Worm (Caenorhabditis elegans): ENCODE results near the gene F02C12.2.

F02C12.2 gene

ce11 chrX:13401783-13402182 lies 2.7 kb upstream of the F02C12.2 start, which contains the start of gene F02C12.1 (continued):
- TF ChIP-seq zfh-2 (GFP tag; conservative IDR thresholded peaks at IDR 0.05) (no peak), sptf-2 (GFP tag; optimal IDR thresholded peaks at IDR 0.05) (no peak), ceh-79 (tag; optimal IDR thresholded peaks at IDR 0.05) (no peak), atf-7 (tag; optimal IDR thresholded peaks at IDR 0.05) (no peak), F33H1.4 (GFP tag; IDR thresholded peaks at IDR 0.05) (no peak)

- TF ChIP-seq ets-4 (GFP tag; optimal IDR thresholded peaks at IDR 0.05) (no peak), nhr-80 (tag; optimal IDR thresholded peaks at IDR 0.05) (peak; percentile 71), dox-1 (GFP tag; IDR thresholded peaks at IDR 0.05) (0 out of 2 replicates have a peak, but pooled peaks have one; percentile 6), ceh-91 (GFP tag; IDR thresholded peaks at IDR 0.05) (no peak), cebp-1 (GFP tag; IDR thresholded peaks at IDR 0.05) (peak; percentile 75), cebp-1 (tag; optimal IDR thresholded peaks at IDR 0.05) (peak; percentile 81), snpc-1.3 (tag; optimal IDR thresholded peaks at IDR 0.05; ENCODE audit: insufficient read depth) (no peak)
Observed at ce11 chrX:13401311-13401710, 2.2 kb upstream of the F02C12.2 start.

ce11 chrX:13396550-13397023 lies 2.5 kb downstream of the F02C12.2 start, which contains the start of gene F02C12.3:
F02C12.3 (plus strand) TSS chrX:13396973.
- TF ChIP-seq B0261.1 (tag; optimal IDR thresholded peaks at IDR 0.05) (peak; percentile 7), egl-44 (GFP tag; IDR thresholded peaks at IDR 0.05) (no peak), bed-2 (GFP tag; IDR thresholded peaks at IDR 0.05) (no peak), mel-28 (tag; optimal IDR thresholded peaks at IDR 0.05; ENCODE audit: borderline replicate concordance) (no peak), ceh-91 (GFP tag; IDR thresholded peaks at IDR 0.05) (no peak), ztf-3 (GFP tag; optimal IDR thresholded peaks at IDR 0.05) (no peak), lin-26 (GFP tag; IDR thresholded peaks at IDR 0.05) (no peak), tbp1 (GFP tag; optimal IDR thresholded peaks at IDR 0.05) (no peak), ceh-27 (GFP tag; optimal IDR thresholded peaks at IDR 0.05) (no peak), hmg-20 (GFP tag; IDR thresholded peaks at IDR 0.05) (no peak), F33H1.4 (GFP tag; IDR thresholded peaks at IDR 0.05) (no peak), F57A8.1 (GFP tag; optimal IDR thresholded peaks at IDR 0.05) (no peak), F23B12.7 (tag; optimal IDR thresholded peaks at IDR 0.05; ENCODE audit: insufficient read depth) (no peak), aptf-3 (GFP tag; IDR thresholded peaks at IDR 0.05) (no peak), rcor-1 (GFP tag; IDR thresholded peaks at IDR 0.05) (0 out of 2 replicates have a peak, but pooled peaks have one; percentile 6), snpc-4 (GFP tag; optimal IDR thresholded peaks at IDR 0.05) (no peak), snpc-4 (tag; optimal IDR thresholded peaks at IDR 0.05) (peak in 1 of 4 experiments; percentile 1), let-607 (tag; optimal IDR thresholded peaks at IDR 0.05) (peak in 1 of 2 experiments; percentile 23), Y79H2A.3 (GFP tag; conservative IDR thresholded peaks at IDR 0.05) (no peak), madf-8 (GFP tag; conservative IDR thresholded peaks at IDR 0.05) (no peak), attf-6 (GFP tag; IDR thresholded peaks at IDR 0.05) (no peak), unc-62 (GFP tag; optimal IDR thresholded peaks at IDR 0.05) (no peak), T26A5.8 (tag; optimal IDR thresholded peaks at IDR 0.05) (no peak), ccch-3 (GFP tag; optimal IDR thresholded peaks at IDR 0.05) (no peak), lin-35 (GFP tag; optimal IDR thresholded peaks at IDR 0.05) (no peak), nhr-90 (tag; optimal IDR thresholded peaks at IDR 0.05) (no peak), attf-3 (GFP tag; conservative IDR thresholded peaks at IDR 0.05) (peak; percentile 99), ztf-22 (GFP tag; optimal IDR thresholded peaks at IDR 0.05) (no peak), let-526 (GFP tag; IDR thresholded peaks at IDR 0.05) (no peak), B0019.2 (GFP tag; conservative IDR thresholded peaks at IDR 0.05) (no peak), efl-1 (GFP tag; optimal IDR thresholded peaks at IDR 0.05) (no peak), lir-1 (GFP tag; conservative IDR thresholded peaks at IDR 0.05) (no peak), madf-3 (GFP tag; IDR thresholded peaks at IDR 0.05) (no peak), egl-18 (GFP tag; IDR thresholded peaks at IDR 0.05) (no peak), die-1 (tag; optimal IDR thresholded peaks at IDR 0.05) (no peak), ztf-26 (tag; optimal IDR thresholded peaks at IDR 0.05) (no peak)
